Worm (Caenorhabditis elegans) whole organism, early embryonic: ENCODE data around the gene C38C5.1.

Experiments used
- B0310.2 ChIP-seq: sonication (generic microtip); optimal IDR thresholded peaks from 2 replicates; lab custom pipeline; 2016; ENCODE audit warnings: mild to moderate bottlenecking, missing genetic modification characterization, missing compliant biosample characterization
- F13C5.2 ChIP-seq: sonication (generic microtip); optimal IDR thresholded peaks from 2 replicates; lab custom pipeline; 2017; ENCODE audit warnings: mild to moderate bottlenecking, missing genetic modification characterization, inconsistent platforms, missing compliant biosample characterization
- aly-1 ChIP-seq: sonication (generic microtip); optimal IDR thresholded peaks from 2 replicates; lab custom pipeline; 2016; ENCODE audit warnings: missing genetic modification characterization, missing compliant biosample characterization
- ama-1 ChIP-seq: fragments of 150-350 bp; optimal IDR thresholded peaks from 2 replicates; lab custom pipeline; 2014
- ceh-13 ChIP-seq: fragments of 200-800 bp; sonication (Bioruptor generic); optimal IDR thresholded peaks from 2 replicates; lab custom pipeline; 2018; ENCODE audit warnings: mild to moderate bottlenecking, missing genetic modification characterization, missing compliant biosample characterization
- ceh-36 ChIP-seq: sonication (generic microtip); optimal IDR thresholded peaks from 2 replicates; lab custom pipeline; 2016; ENCODE audit warnings: missing genetic modification characterization, inconsistent platforms, missing compliant biosample characterization
- ets-7 ChIP-seq: sonication (generic microtip); optimal IDR thresholded peaks from 2 replicates; lab custom pipeline; 2016; ENCODE audit warnings: missing genotype, missing genetic modification characterization, missing compliant biosample characterization
- flt-1 ChIP-seq: fragments of 200-800 bp; sonication (Bioruptor generic); IDR thresholded peaks from 2 replicates; pipeline ENCODE4 v1.3.6; 2022; ENCODE audit warnings: missing genetic modification characterization, missing compliant biosample characterization
- hmbx-1 ChIP-seq: sonication (generic microtip); optimal IDR thresholded peaks from 2 replicates; lab custom pipeline; 2016; ENCODE audit warnings: mild to moderate bottlenecking, missing genetic modification characterization, missing compliant biosample characterization
- hmg-4 ChIP-seq: fragments of 200-800 bp; sonication (Bioruptor generic); optimal IDR thresholded peaks from 2 replicates; lab custom pipeline; 2018; ENCODE audit warnings: mild to moderate bottlenecking, missing genetic modification characterization, missing compliant biosample characterization
- hnd-1 ChIP-seq: sonication (generic microtip); optimal IDR thresholded peaks from 2 replicates; lab custom pipeline; 2016; ENCODE audit warnings: missing genetic modification characterization, missing compliant biosample characterization
- pes-1 ChIP-seq: fragments of 200-800 bp; sonication (Bioruptor generic); IDR thresholded peaks from 2 replicates; pipeline ENCODE4 v1.3.6; 2022; ENCODE audit warnings: missing genetic modification reagents, missing genetic modification characterization, missing compliant biosample characterization
- scrt-1 ChIP-seq: fragments of 200-800 bp; sonication (Bioruptor generic); IDR thresholded peaks from 2 replicates; pipeline ENCODE4 v1.3.6; 2022; ENCODE audit warnings: missing genetic modification characterization, missing compliant biosample characterization
- sea-1 ChIP-seq: fragments of 200-800 bp; sonication (Bioruptor generic); conservative IDR thresholded peaks from 2 replicates; pipeline ENCODE4 v1.3.6; 2022; ENCODE audit warnings: missing genetic modification characterization, missing compliant biosample characterization
- tbx-11 ChIP-seq: fragments of 200-800 bp; sonication (Bioruptor generic); IDR thresholded peaks from 2 replicates; pipeline ENCODE4 v1.3.6; 2022; ENCODE audit warnings: missing genetic modification characterization, missing compliant biosample characterization
- tbx-37 ChIP-seq: fragments of 200-800 bp; sonication (Bioruptor generic); conservative IDR thresholded peaks from 2 replicates; pipeline ENCODE4 v1.3.6; 2022; ENCODE audit warnings: missing genetic modification reagents, missing genetic modification characterization, missing compliant biosample characterization
- tra-4 ChIP-seq: sonication (generic microtip); optimal IDR thresholded peaks from 2 replicates; lab custom pipeline; 2017; ENCODE audit warnings: missing genetic modification characterization, missing compliant biosample characterization

C38C5.1 gene

ce11 chrX:5579714-5580265 is 21.9 kb downstream of the C38C5.1 start:
- TF ChIP-seq ama-1 (lab: Kevin White, UChicago) (no peak), tra-4 (tag; lab: Kevin White, UChicago) (no peak)

- TF ChIP-seq hmg-4 (GFP tag; lab: Kevin White, UChicago) (peak; percentile 83), ceh-13 (GFP tag; lab: Kevin White, UChicago) (no peak), tra-4 (tag; lab: Kevin White, UChicago) (no peak), hnd-1 (tag; lab: Kevin White, UChicago) (no peak), hmbx-1 (tag; lab: Kevin White, UChicago) (no peak), ets-7 (tag; lab: Kevin White, UChicago) (no peak), ama-1 (lab: Kevin White, UChicago) (no peak), B0310.2 (tag; lab: Kevin White, UChicago) (no peak), tbx-11 (GFP tag; lab: Robert Waterston, UW) (no peak), flt-1 (GFP tag; lab: Robert Waterston, UW) (0 out of 2 replicates have a peak, but pooled peaks have one; percentile 14), sea-1 (0 out of 2 replicates have a peak, but pooled peaks have one; percentile 36), F13C5.2 (peak; percentile 60), aly-1 (tag; lab: Kevin White, UChicago) (peak; percentile 10), scrt-1 (GFP tag; lab: Robert Waterston, UW) (no peak), tbx-37 (no peak), pes-1 (GFP tag; lab: Robert Waterston, UW) (no peak), ceh-36 (tag; lab: Kevin White, UChicago) (no peak)
Measured at ce11 chrX:5591830-5592229, 34.0 kb downstream of the C38C5.1 start.

- TF ChIP-seq pes-1 (GFP tag; lab: Robert Waterston, UW) (no peak), ets-7 (tag; lab: Kevin White, UChicago) (no peak), tbx-37 (no peak), sea-1 (no peak), tra-4 (tag; lab: Kevin White, UChicago) (no peak), ceh-13 (GFP tag; lab: Kevin White, UChicago) (no peak), B0310.2 (tag; lab: Kevin White, UChicago) (no peak), tbx-11 (GFP tag; lab: Robert Waterston, UW) (no peak), F13C5.2 (no peak), flt-1 (GFP tag; lab: Robert Waterston, UW) (no peak), hmbx-1 (tag; lab: Kevin White, UChicago) (no peak)
Measured at ce11 chrX:5592517-5593183, 34.8 kb downstream of the C38C5.1 start, which contains the start of gene unc-97. Gene unc-97, plus strand, starts transcription at chrX:5593133.

- TF ChIP-seq hnd-1 (tag; lab: Kevin White, UChicago) (no peak), hmg-4 (GFP tag; lab: Kevin White, UChicago) (no peak)
Measured at ce11 chrX:5599224-5599623, 41.4 kb downstream of the C38C5.1 start, which contains the start of gene sulp-2. Gene sulp-2, minus strand, starts transcription at chrX:5599330.

- TF ChIP-seq tra-4 (tag; lab: Kevin White, UChicago) (no peak), B0310.2 (tag; lab: Kevin White, UChicago) (no peak), pes-1 (GFP tag; lab: Robert Waterston, UW) (no peak), aly-1 (tag; lab: Kevin White, UChicago) (no peak), scrt-1 (GFP tag; lab: Robert Waterston, UW) (no peak), hmbx-1 (tag; lab: Kevin White, UChicago) (no peak), hmg-4 (GFP tag; lab: Kevin White, UChicago) (no peak), sea-1 (no peak)
Measured at ce11 chrX:5603338-5603816, 45.5 kb downstream of the C38C5.1 start, which contains the start of gene F14D12.1. Gene F14D12.1, plus strand, starts transcription at chrX:5603766.

- TF ChIP-seq flt-1 (GFP tag; lab: Robert Waterston, UW) (no peak), tra-4 (tag; lab: Kevin White, UChicago) (no peak), ceh-13 (GFP tag; lab: Kevin White, UChicago) (no peak), hmg-4 (GFP tag; lab: Kevin White, UChicago) (no peak), scrt-1 (GFP tag; lab: Robert Waterston, UW) (no peak)
Measured at ce11 chrX:5605049-5605448, 47.2 kb downstream of the C38C5.1 start.
